Worm (Caenorhabditis elegans): Measurements from ENCODE around the gene srbc-62.

The srbc-62 gene

ce11 chrV:17190399-17190798, 27.4 kb upstream of the srbc-62 start, which contains the start of gene str-199:
TSS of gene str-199 (minus strand) at chrV:17190499.
- TF ChIP-seq tra-4 (tag; optimal IDR thresholded peaks at IDR 0.05) (no peak), aly-1 (tag; optimal IDR thresholded peaks at IDR 0.05) (no peak), pes-1 (GFP tag; IDR thresholded peaks at IDR 0.05) (no peak), ceh-36 (tag; optimal IDR thresholded peaks at IDR 0.05) (no peak)

- TF ChIP-seq F13C5.2 (tag; optimal IDR thresholded peaks at IDR 0.05), result no peak
- TF ChIP-seq ama-1 (optimal IDR thresholded peaks at IDR 0.05), result no peak
- no peak for TF ChIP-seq ceh-13 (GFP tag; optimal IDR thresholded peaks at IDR 0.05)
- TF ChIP-seq hmbx-1 (tag; optimal IDR thresholded peaks at IDR 0.05), result no peak
- no peak for TF ChIP-seq aly-1 (tag; optimal IDR thresholded peaks at IDR 0.05)
- TF ChIP-seq flt-1 (GFP tag; IDR thresholded peaks at IDR 0.05), result no peak
- TF ChIP-seq pes-1 (GFP tag; IDR thresholded peaks at IDR 0.05), result no peak
- TF ChIP-seq ceh-36 (tag; optimal IDR thresholded peaks at IDR 0.05), result no peak
- no peak for TF ChIP-seq tra-4 (tag; optimal IDR thresholded peaks at IDR 0.05)
- no peak for TF ChIP-seq tbx-11 (GFP tag; IDR thresholded peaks at IDR 0.05)
These were observed 25.6 kb upstream of the srbc-62 start, which contains the start of gene srz-47 for ce11 chrV:17192238-17192637. TSS of gene srz-47 (minus strand) at chrV:17192338.

ce11 chrV:17198926-17199325, 18.9 kb upstream of the srbc-62 start, which contains the start of gene srz-96:
TSS of gene srz-96 (plus strand) at chrV:17199226.
- TF ChIP-seq flt-1 (GFP tag; IDR thresholded peaks at IDR 0.05), result no peak
- no peak for TF ChIP-seq pes-1 (GFP tag; IDR thresholded peaks at IDR 0.05)
- TF ChIP-seq F13C5.2 (tag; optimal IDR thresholded peaks at IDR 0.05), result no peak
- no peak for TF ChIP-seq ceh-13 (GFP tag; optimal IDR thresholded peaks at IDR 0.05)
- no peak for TF ChIP-seq ets-7 (tag; optimal IDR thresholded peaks at IDR 0.05)

- TF ChIP-seq pes-1 (GFP tag; IDR thresholded peaks at IDR 0.05), result no peak
- no peak for TF ChIP-seq B0310.2 (tag; optimal IDR thresholded peaks at IDR 0.05)
- no peak for TF ChIP-seq tbx-37 (GFP tag; conservative IDR thresholded peaks at IDR 0.05)
- TF ChIP-seq flt-1 (GFP tag; IDR thresholded peaks at IDR 0.05), result no peak
- TF ChIP-seq F13C5.2 (tag; optimal IDR thresholded peaks at IDR 0.05), result no peak
- no peak for TF ChIP-seq ceh-13 (GFP tag; optimal IDR thresholded peaks at IDR 0.05)
- TF ChIP-seq tra-4 (tag; optimal IDR thresholded peaks at IDR 0.05), result no peak
- no peak for TF ChIP-seq sea-1 (GFP tag; conservative IDR thresholded peaks at IDR 0.05)
- no peak for TF ChIP-seq hmg-4 (GFP tag; optimal IDR thresholded peaks at IDR 0.05)
- no peak for TF ChIP-seq ama-1 (optimal IDR thresholded peaks at IDR 0.05)
- TF ChIP-seq scrt-1 (GFP tag; IDR thresholded peaks at IDR 0.05), result no peak
- no peak for TF ChIP-seq ets-7 (tag; optimal IDR thresholded peaks at IDR 0.05)
These were observed 15.9 kb upstream of the srbc-62 start, which contains the start of gene Y68A4A.10 for ce11 chrV:17201847-17202246. TSS of gene Y68A4A.10 (plus strand) at chrV:17202147.

- TF ChIP-seq B0310.2 (tag; optimal IDR thresholded peaks at IDR 0.05), result no peak
- no peak for TF ChIP-seq hmg-4 (GFP tag; optimal IDR thresholded peaks at IDR 0.05)
These were observed 11.3 kb upstream of the srbc-62 start for ce11 chrV:17206469-17206868.

ce11 chrV:17208045-17208444, 9.7 kb upstream of the srbc-62 start, which contains the start of gene Y68A4A.13:
TSS of gene Y68A4A.13 (minus strand) at chrV:17208145.
- TF ChIP-seq aly-1 (tag; optimal IDR thresholded peaks at IDR 0.05) (no peak), pes-1 (GFP tag; IDR thresholded peaks at IDR 0.05) (no peak), tbx-11 (GFP tag; IDR thresholded peaks at IDR 0.05) (no peak)

ce11 chrV:17211989-17212731, 5.6 kb upstream of the srbc-62 start, which contains the start of gene srh-236:
TSS of gene srh-236 (minus strand) at chrV:17212039.
- TF ChIP-seq pes-1 (GFP tag; IDR thresholded peaks at IDR 0.05) (no peak), sea-1 (GFP tag; conservative IDR thresholded peaks at IDR 0.05) (no peak), tbx-37 (GFP tag; conservative IDR thresholded peaks at IDR 0.05) (no peak), tbx-11 (GFP tag; IDR thresholded peaks at IDR 0.05) (no peak), ama-1 (optimal IDR thresholded peaks at IDR 0.05) (no peak), ceh-36 (tag; optimal IDR thresholded peaks at IDR 0.05) (no peak), aly-1 (tag; optimal IDR thresholded peaks at IDR 0.05) (no peak), hmg-4 (GFP tag; optimal IDR thresholded peaks at IDR 0.05) (no peak), F13C5.2 (tag; optimal IDR thresholded peaks at IDR 0.05) (no peak), tra-4 (tag; optimal IDR thresholded peaks at IDR 0.05) (no peak), hnd-1 (tag; optimal IDR thresholded peaks at IDR 0.05) (no peak), ceh-13 (GFP tag; optimal IDR thresholded peaks at IDR 0.05) (no peak), ets-7 (tag; optimal IDR thresholded peaks at IDR 0.05) (no peak), flt-1 (GFP tag; IDR thresholded peaks at IDR 0.05) (no peak), hmbx-1 (tag; optimal IDR thresholded peaks at IDR 0.05) (no peak), scrt-1 (GFP tag; IDR thresholded peaks at IDR 0.05) (no peak), B0310.2 (tag; optimal IDR thresholded peaks at IDR 0.05) (no peak)

ce11 chrV:17212743-17213142, 5.0 kb upstream of the srbc-62 start, which contains the start of gene srh-113:
TSS of gene srh-113 (plus strand) at chrV:17213043.
- TF ChIP-seq scrt-1 (GFP tag; IDR thresholded peaks at IDR 0.05) (no peak), F13C5.2 (tag; optimal IDR thresholded peaks at IDR 0.05) (no peak), tbx-11 (GFP tag; IDR thresholded peaks at IDR 0.05) (no peak), hmg-4 (GFP tag; optimal IDR thresholded peaks at IDR 0.05) (no peak), sea-1 (GFP tag; conservative IDR thresholded peaks at IDR 0.05) (no peak), aly-1 (tag; optimal IDR thresholded peaks at IDR 0.05) (no peak), pes-1 (GFP tag; IDR thresholded peaks at IDR 0.05) (no peak), ceh-13 (GFP tag; optimal IDR thresholded peaks at IDR 0.05) (no peak), hnd-1 (tag; optimal IDR thresholded peaks at IDR 0.05) (no peak), tbx-37 (GFP tag; conservative IDR thresholded peaks at IDR 0.05) (no peak), tra-4 (tag; optimal IDR thresholded peaks at IDR 0.05) (no peak), hmbx-1 (tag; optimal IDR thresholded peaks at IDR 0.05) (no peak), ets-7 (tag; optimal IDR thresholded peaks at IDR 0.05) (no peak), ceh-36 (tag; optimal IDR thresholded peaks at IDR 0.05) (no peak), ama-1 (optimal IDR thresholded peaks at IDR 0.05) (no peak), flt-1 (GFP tag; IDR thresholded peaks at IDR 0.05) (no peak), B0310.2 (tag; optimal IDR thresholded peaks at IDR 0.05) (no peak)
